Fruit fly (Drosophila melanogaster) whole organism, embryonic: ENCODE results near the gene CG16854.

Experiments used
- Abd-B ChIP-seq: fragments of 200-800 bp; sonication (Bioruptor generic); optimal IDR thresholded peaks from 2 replicates; lab custom pipeline; 2018; ENCODE audit warnings: missing biosample characterization, mild to moderate bottlenecking, missing genetic modification characterization, moderate library complexity
- Ada2b ChIP-seq: fragments of 200-800 bp; sonication (Bioruptor generic); IDR thresholded peaks from 2 replicates; pipeline ENCODE4 v1.3.6; 2022; ENCODE audit warnings: missing biosample characterization, missing genetic modification characterization
- Blimp-1 ChIP-seq: fragments of 200-800 bp; sonication (Bioruptor generic); optimal IDR thresholded peaks from 3 replicates; lab custom pipeline; 2018; ENCODE audit warnings: missing biosample characterization, missing genetic modification characterization, mild to moderate bottlenecking, moderate library complexity, missing genetic modification reagents
- CG10543 ChIP-seq: fragments of 200-800 bp; sonication (Bioruptor generic); optimal IDR thresholded peaks from 3 replicates; lab custom pipeline; 2017; ENCODE audit warnings: missing biosample characterization, mild to moderate bottlenecking, missing genetic modification characterization, moderate library complexity
- CG13894 ChIP-seq: fragments of 200-800 bp; sonication (Bioruptor generic); optimal IDR thresholded peaks from 3 replicates; lab custom pipeline; 2018; ENCODE audit warnings: missing biosample characterization, mild to moderate bottlenecking, missing genetic modification characterization, moderate library complexity
- CG15514 ChIP-seq: fragments of 200-800 bp; sonication (Bioruptor generic); optimal IDR thresholded peaks from 3 replicates; lab custom pipeline; 2017; ENCODE audit warnings: missing biosample characterization, missing genetic modification characterization, mild to moderate bottlenecking, moderate library complexity, missing genetic modification reagents
- CG1602 ChIP-seq: fragments of 200-800 bp; sonication (Bioruptor generic); optimal IDR thresholded peaks from 3 replicates; lab custom pipeline; 2016; ENCODE audit warnings: missing biosample characterization, missing genetic modification characterization
- CG16815 ChIP-seq: fragments of 200-800 bp; sonication (Bioruptor generic); optimal IDR thresholded peaks from 3 replicates; lab custom pipeline; 2017; ENCODE audit warnings: missing biosample characterization, mild to moderate bottlenecking, missing genetic modification characterization
- CG17328 ChIP-seq: fragments of 200-800 bp; sonication (Bioruptor generic); IDR thresholded peaks from 2 replicates; pipeline ENCODE4 v1.3.6; 2022; ENCODE audit warnings: missing biosample characterization, missing genetic modification characterization
- CG17359 ChIP-seq: fragments of 200-800 bp; sonication (Bioruptor generic); optimal IDR thresholded peaks from 3 replicates; lab custom pipeline; 2018; ENCODE audit warnings: missing biosample characterization, mild to moderate bottlenecking, missing genetic modification characterization, moderate library complexity
- CG17612 ChIP-seq: fragments of 200-800 bp; sonication (Bioruptor generic); IDR thresholded peaks from 2 replicates; pipeline ENCODE4 v1.3.6; 2022; ENCODE audit warnings: missing biosample characterization, missing genetic modification characterization
- CG2199 ChIP-seq: fragments of 200-800 bp; sonication (Bioruptor generic); IDR thresholded peaks from 3 replicates; pipeline ENCODE4 v1.3.6; 2022; ENCODE audit warnings: missing biosample characterization, missing genetic modification characterization
- CG2875 ChIP-seq: fragments of 200-800 bp; sonication (Bioruptor generic); optimal IDR thresholded peaks from 2 replicates; lab custom pipeline; 2017; ENCODE audit warnings: missing biosample characterization, mild to moderate bottlenecking, missing genetic modification characterization, missing genetic modification reagents
- CG31224 ChIP-seq: fragments of 200-800 bp; sonication (Bioruptor generic); IDR thresholded peaks from 2 replicates; pipeline ENCODE4 v1.3.6; 2022; ENCODE audit warnings: missing biosample characterization, missing genetic modification characterization
- CG33557 ChIP-seq: fragments of 200-800 bp; sonication (Bioruptor generic); optimal IDR thresholded peaks from 2 replicates; lab custom pipeline; 2019; ENCODE audit warnings: missing biosample characterization, mild to moderate bottlenecking, missing genetic modification characterization, moderate library complexity
- CG4360 ChIP-seq: fragments of 200-800 bp; sonication (Bioruptor generic); IDR thresholded peaks from 2 replicates; pipeline ENCODE4 v1.3.6; 2022; ENCODE audit warnings: missing biosample characterization, missing genetic modification characterization
- CG4854 ChIP-seq: fragments of 200-800 bp; sonication (Bioruptor generic); optimal IDR thresholded peaks from 2 replicates; lab custom pipeline; 2016; ENCODE audit warnings: missing biosample characterization, missing genetic modification characterization, inconsistent platforms
- CG6813 ChIP-seq: fragments of 200-800 bp; sonication (Bioruptor generic); optimal IDR thresholded peaks from 2 replicates; lab custom pipeline; 2017; ENCODE audit warnings: missing biosample characterization, missing genetic modification characterization, mild to moderate bottlenecking, moderate library complexity, missing genetic modification reagents
- CG7357 ChIP-seq: fragments of 200-800 bp; sonication (Bioruptor generic); IDR thresholded peaks from 3 replicates; pipeline ENCODE4 v1.3.6; 2022; ENCODE audit warnings: missing biosample characterization, missing genetic modification characterization
- Chrac-16 ChIP-seq: fragments of 200-800 bp; sonication (Bioruptor generic); optimal IDR thresholded peaks from 3 replicates; lab custom pipeline; 2016; ENCODE audit warnings: missing biosample characterization, missing genetic modification characterization
- CkIIα-i1 ChIP-seq: fragments of 200-800 bp; sonication (Bioruptor generic); IDR thresholded peaks from 2 replicates; pipeline ENCODE4 v1.3.6; 2022; ENCODE audit warnings: missing biosample characterization, missing genetic modification characterization
- CrebB ChIP-seq: fragments of 200-800 bp; sonication (Bioruptor generic); optimal IDR thresholded peaks from 3 replicates; lab custom pipeline; 2018; ENCODE audit warnings: missing biosample characterization, mild to moderate bottlenecking, missing genetic modification characterization
- D19A ChIP-seq: fragments of 200-800 bp; optimal IDR thresholded peaks from 3 replicates; lab custom pipeline; 2019; ENCODE audit warnings: missing biosample characterization, mild to moderate bottlenecking, missing genetic modification characterization, moderate library complexity
- Dp ChIP-seq: fragments of 200-800 bp; sonication (Bioruptor generic); optimal IDR thresholded peaks from 2 replicates; lab custom pipeline; 2018; ENCODE audit warnings: missing biosample characterization, mild to moderate bottlenecking, missing genetic modification characterization, moderate library complexity
- GATAe ChIP-seq: fragments of 200-800 bp; sonication (Bioruptor generic); conservative IDR thresholded peaks from 2 replicates; pipeline ENCODE4 v1.3.6; 2022; ENCODE audit warnings: missing biosample characterization, missing genetic modification characterization
- HHEX ChIP-seq: fragments of 200-800 bp; sonication (Bioruptor generic); optimal IDR thresholded peaks from 3 replicates; lab custom pipeline; 2017; ENCODE audit warnings: missing biosample characterization, mild to moderate bottlenecking, missing genetic modification characterization, missing genetic modification reagents
- HmgZ ChIP-seq: fragments of 200-800 bp; sonication (Bioruptor generic); optimal IDR thresholded peaks from 2 replicates; lab custom pipeline; 2018; ENCODE audit warnings: missing biosample characterization, mild to moderate bottlenecking, missing genetic modification characterization
- MTF-1 ChIP-seq: fragments of 200-800 bp; sonication (Bioruptor generic); optimal IDR thresholded peaks from 2 replicates; lab custom pipeline; 2018; ENCODE audit warnings: missing biosample characterization, mild to moderate bottlenecking, missing genetic modification characterization, borderline replicate concordance
- Meics ChIP-seq: fragments of 200-800 bp; sonication (Bioruptor generic); optimal IDR thresholded peaks from 2 replicates; lab custom pipeline; 2017; ENCODE audit warnings: missing biosample characterization, mild to moderate bottlenecking, missing genetic modification characterization
- NK7.1 ChIP-seq: fragments of 200-800 bp; sonication (Bioruptor generic); optimal IDR thresholded peaks from 3 replicates; lab custom pipeline; 2016; ENCODE audit warnings: missing biosample characterization, missing genetic modification characterization
- ab ChIP-seq: fragments of 200-800 bp; sonication (Bioruptor generic); optimal IDR thresholded peaks from 2 replicates; lab custom pipeline; 2016; ENCODE audit warnings: missing biosample characterization, missing genetic modification characterization
- bab2 ChIP-seq: fragments of 200-800 bp; sonication (Bioruptor generic); optimal IDR thresholded peaks from 2 replicates; lab custom pipeline; 2016; ENCODE audit warnings: missing biosample characterization, missing genetic modification characterization
- chinmo ChIP-seq: fragments of 200-800 bp; sonication (Bioruptor generic); IDR thresholded peaks from 4 replicates; pipeline ENCODE4 v1.3.6; 2022; ENCODE audit warnings: missing biosample characterization, missing genetic modification characterization; ENCODE audit not compliant: partially characterized antibody
- chm ChIP-seq: fragments of 200-800 bp; sonication (Bioruptor generic); IDR thresholded peaks from 2 replicates; pipeline ENCODE4 v1.3.6; 2022; ENCODE audit warnings: missing biosample characterization, missing genetic modification characterization
- dysf ChIP-seq: fragments of 200-800 bp; sonication (Bioruptor generic); IDR thresholded peaks from 3 replicates; pipeline ENCODE4 v1.3.6; 2022; ENCODE audit warnings: missing biosample characterization, missing genetic modification characterization
- exex ChIP-seq: fragments of 200-800 bp; sonication (Bioruptor generic); optimal IDR thresholded peaks from 4 replicates; lab custom pipeline; 2018; ENCODE audit warnings: missing biosample characterization, mild to moderate bottlenecking, missing genetic modification characterization, moderate library complexity
- inv ChIP-seq: fragments of 200-800 bp; sonication (Bioruptor generic); IDR thresholded peaks from 2 replicates; pipeline ENCODE4 v1.3.6; 2022; ENCODE audit warnings: missing biosample characterization, missing genetic modification characterization; ENCODE audit not compliant: partially characterized antibody
- jigr1 ChIP-seq: fragments of 200-800 bp; sonication (Bioruptor generic); IDR thresholded peaks from 3 replicates; pipeline ENCODE4 v1.3.6; 2022; ENCODE audit warnings: missing biosample characterization, missing genetic modification characterization
- lab ChIP-seq: fragments of 200-800 bp; sonication (Bioruptor generic); optimal IDR thresholded peaks from 3 replicates; lab custom pipeline; 2017; ENCODE audit warnings: missing biosample characterization, missing genetic modification characterization, mild to moderate bottlenecking, moderate library complexity, missing genetic modification reagents
- nom ChIP-seq: fragments of 200-800 bp; sonication (Bioruptor generic); optimal IDR thresholded peaks from 2 replicates; lab custom pipeline; 2017; ENCODE audit warnings: missing biosample characterization, missing genetic modification characterization, mild to moderate bottlenecking, moderate library complexity, missing genetic modification reagents
- run ChIP-seq: fragments of 200-800 bp; sonication (Bioruptor generic); optimal IDR thresholded peaks from 3 replicates; lab custom pipeline; 2018; ENCODE audit warnings: missing biosample characterization, mild to moderate bottlenecking, missing genetic modification characterization
- sd ChIP-seq: fragments of 200-800 bp; sonication (Bioruptor generic); optimal IDR thresholded peaks from 3 replicates; lab custom pipeline; 2018; ENCODE audit warnings: missing biosample characterization, mild to moderate bottlenecking, missing genetic modification characterization, moderate library complexity
- sens-2 ChIP-seq: fragments of 200-800 bp; sonication (Bioruptor generic); IDR thresholded peaks from 2 replicates; pipeline ENCODE4 v1.3.6; 2022; ENCODE audit warnings: missing biosample characterization, missing genetic modification characterization
- seq ChIP-seq: fragments of 200-800 bp; sonication (Bioruptor generic); IDR thresholded peaks from 2 replicates; pipeline ENCODE4 v1.3.6; 2022; ENCODE audit warnings: missing biosample characterization, missing genetic modification characterization
- sisA ChIP-seq: fragments of 200-800 bp; sonication (Bioruptor generic); IDR thresholded peaks from 2 replicates; pipeline ENCODE4 v1.3.6; 2022; ENCODE audit warnings: missing biosample characterization, missing genetic modification characterization
- trh ChIP-seq: fragments of 200-800 bp; sonication (Bioruptor generic); optimal IDR thresholded peaks from 2 replicates; lab custom pipeline; 2016; ENCODE audit warnings: missing biosample characterization, missing genetic modification characterization
- twi ChIP-seq: fragments of 200-800 bp; optimal IDR thresholded peaks from 2 replicates; lab custom pipeline; 2019; ENCODE audit warnings: missing biosample characterization, mild to moderate bottlenecking, missing genetic modification characterization, moderate library complexity
- vnd ChIP-seq: fragments of 200-800 bp; sonication (Bioruptor generic); IDR thresholded peaks from 3 replicates; pipeline ENCODE4 v1.3.6; 2022; ENCODE audit warnings: missing biosample characterization, missing genetic modification characterization; ENCODE audit not compliant: partially characterized antibody
- zfh1 ChIP-seq: fragments of 200-800 bp; sonication (Bioruptor generic); IDR thresholded peaks from 3 replicates; pipeline ENCODE4 v1.3.6; 2022; ENCODE audit warnings: missing biosample characterization, missing genetic modification characterization

Gene CG16854

DNA sequence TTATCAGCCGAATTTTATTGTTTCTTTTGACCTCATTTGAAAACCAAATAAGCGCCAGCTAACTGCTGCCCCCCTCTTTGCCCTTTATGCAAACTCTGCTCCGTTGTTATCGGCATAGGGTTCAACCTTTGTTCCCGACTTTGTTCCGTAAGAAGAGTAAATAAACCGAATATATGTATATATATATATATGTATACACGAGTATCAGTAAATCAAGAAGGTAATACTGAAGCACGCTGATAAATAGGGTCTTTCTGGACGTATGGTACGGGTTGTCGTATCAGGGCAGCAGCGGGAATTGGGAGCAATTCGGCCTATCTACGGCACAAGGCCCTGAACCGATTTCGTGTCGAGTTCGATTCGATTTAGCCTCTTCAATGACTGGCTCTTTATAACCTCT is 47.6 kb upstream of the CG16854 start (continued):
- TF ChIP-seq GATAe (GFP tag; lab: Robert Waterston, UW) (peak; percentile 27; the same call in 1 of the 2 replicates), Dp (GFP tag; lab: Kevin White, UChicago) (no peak), CG31224 (GFP tag; lab: Robert Waterston, UW) (0 out of 2 replicates have a peak, but pooled peaks have one; percentile 8), CG6813 (GFP tag; lab: Kevin White, UChicago) (peak; percentile 3), CG33557 (GFP tag; lab: Kevin White, UChicago) (peak; percentile 48), CG16815 (no peak), dysf (no peak), MTF-1 (GFP tag; lab: Kevin White, UChicago) (peak; percentile 8), NK7.1 (no peak), CG17612 (GFP tag; lab: Robert Waterston, UW) (no peak), vnd (GFP tag; lab: Robert Waterston, UW) (no peak), bab2 (GFP tag; lab: Kevin White, UChicago) (no peak), Meics (no peak), Abd-B (GFP tag; lab: Kevin White, UChicago) (no peak), inv (GFP tag; lab: Robert Waterston, UW) (no peak), trh (no peak), zfh1 (GFP tag; lab: Robert Waterston, UW) (0 out of 3 replicates have a peak, but pooled peaks have one; percentile 17), jigr1 (GFP tag; lab: Robert Waterston, UW) (no peak), CG7357 (no peak), nom (GFP tag; lab: Kevin White, UChicago) (peak; percentile 37)

DNA sequence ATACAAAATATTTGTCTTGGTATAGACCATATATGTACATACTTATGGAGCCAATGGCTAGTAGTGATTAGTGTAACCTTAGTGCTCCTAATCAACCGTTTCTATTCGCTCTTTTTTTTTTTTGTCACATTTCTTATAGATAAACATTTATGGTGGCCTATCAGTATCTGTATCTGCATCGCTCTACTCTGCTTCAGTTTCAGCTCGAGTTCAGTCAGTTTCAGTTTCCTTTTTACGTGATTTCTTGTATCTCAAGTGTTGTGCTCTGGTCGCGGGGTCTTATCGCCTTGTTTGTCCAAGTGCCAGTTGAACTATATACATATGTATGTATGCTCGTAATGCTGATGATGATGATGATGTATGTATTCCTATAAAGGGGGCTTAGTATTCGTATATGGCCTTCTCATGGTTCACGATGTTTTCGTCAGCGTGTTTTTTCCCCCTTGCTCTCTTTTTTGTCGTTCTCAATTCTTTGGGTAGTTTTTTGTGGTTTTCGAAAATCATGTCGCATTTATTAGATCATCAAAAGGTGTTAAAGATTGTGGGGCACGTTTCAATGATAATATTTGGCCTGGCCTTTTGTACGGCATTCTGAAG is 46.9 kb upstream of the CG16854 start:
- TF ChIP-seq CkIIα-i1 (GFP tag; lab: Robert Waterston, UW) (no peak), D19A (peak; percentile 48), HmgZ (tag; lab: Kevin White, UChicago) (peak; percentile 13), sens-2 (GFP tag; lab: Robert Waterston, UW) (0 out of 2 replicates have a peak, but pooled peaks have one; percentile 15), CG2199 (0 out of 3 replicates have a peak, but pooled peaks have one; percentile 33), twi (tag; lab: Kevin White, UChicago) (peak; percentile 37), ab (GFP tag; lab: Kevin White, UChicago) (no peak), Chrac-16 (no peak), CG1602 (GFP tag; lab: Kevin White, UChicago) (no peak), Blimp-1 (GFP tag; lab: Kevin White, UChicago) (peak; percentile 23), run (tag; lab: Kevin White, UChicago) (peak; percentile 16), lab (GFP tag; lab: Kevin White, UChicago) (peak; percentile 42), CG17328 (GFP tag; lab: Robert Waterston, UW) (no peak), Ada2b (GFP tag; lab: Robert Waterston, UW) (no peak), sd (peak; percentile 13), seq (GFP tag; lab: Robert Waterston, UW) (no peak), chm (GFP tag; lab: Robert Waterston, UW) (peak; percentile 30; the same call in 1 of the 2 replicates), GATAe (GFP tag; lab: Robert Waterston, UW) (peak; percentile 50; the same call in 1 of the 2 replicates), chinmo (GFP tag; lab: Robert Waterston, UW) (0 out of 4 replicates have a peak, but pooled peaks have one; percentile 63), CG2875 (GFP tag; lab: Kevin White, UChicago) (no peak), CG4854 (GFP tag; lab: Kevin White, UChicago) (no peak), HHEX (no peak), CG10543 (GFP tag; lab: Kevin White, UChicago) (peak; percentile 46), sisA (no peak), CrebB (tag; lab: Kevin White, UChicago) (peak; percentile 21), CG4360 (GFP tag; lab: Robert Waterston, UW) (no peak), exex (tag; lab: Kevin White, UChicago) (peak; percentile 46), CG13894 (tag; lab: Kevin White, UChicago) (peak; percentile 61), CG17359 (tag; lab: Kevin White, UChicago) (no peak), CG15514 (GFP tag; lab: Kevin White, UChicago) (peak; percentile 1)
